Fruit fly (Drosophila melanogaster) S2 (cell line): Measurements from ENCODE around the gene CG32425.

Experiments
- CG8478 ChIP-seq: fragments of >200 bp; optimal IDR thresholded peaks from 2 replicates; lab custom pipeline; 2018
- CTCF ChIP-seq, 2 experiments: fragments of >200 bp; optimal IDR thresholded peaks; 2 replicates each; lab custom pipeline; 2018

DNA sequence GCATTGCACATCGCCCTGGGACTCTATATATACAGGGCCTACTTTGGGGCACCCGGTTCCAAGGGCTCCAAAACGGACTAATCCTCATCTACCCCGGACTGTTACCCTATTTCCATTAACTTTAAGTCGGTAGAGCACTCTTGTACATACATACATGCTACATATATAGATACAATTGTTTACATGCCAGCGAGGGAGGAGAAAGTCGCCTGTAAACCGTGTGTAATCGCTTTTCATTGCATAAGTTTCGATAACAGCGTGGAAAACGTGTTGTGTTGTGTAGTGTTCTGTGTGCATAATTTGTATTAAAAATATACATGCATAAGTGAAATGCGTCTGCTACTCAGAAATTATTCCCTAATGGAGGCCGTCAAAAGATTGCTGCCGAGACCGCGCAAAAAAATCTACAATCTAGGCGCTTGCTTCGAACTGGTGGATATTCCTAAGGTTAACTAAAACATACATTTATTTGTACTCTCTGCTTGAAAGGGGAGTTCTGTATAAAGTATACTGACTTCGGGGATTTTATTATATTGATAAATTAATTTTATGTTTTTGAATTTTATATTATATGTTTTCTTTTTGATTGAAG is 22.8 kb upstream of the CG32425 start, which contains the start of gene isoQC:
- TF ChIP-seq CG8478 (lab: Kevin White, UChicago) = no peak
- no peak for TF ChIP-seq CTCF (optimal IDR thresholded peaks at IDR 0.05; lab: Kevin White, UChicago)
